Worm (Caenorhabditis elegans) whole organism, young adult: ENCODE data around the gene dpy-26.

Experiments
- B0336.3 ChIP-seq: fragments of 200-800 bp; sonication (Bioruptor generic); IDR thresholded peaks from 2 replicates; pipeline ENCODE4 v1.3.6; 2022; ENCODE audit warnings: missing genetic modification characterization, missing compliant biosample characterization
- F39B2.1 ChIP-seq: fragments of 200-800 bp; sonication (Bioruptor generic); IDR thresholded peaks from 2 replicates; pipeline ENCODE4 v1.3.6; 2022; ENCODE audit warnings: missing genetic modification reagents, missing genetic modification characterization, missing compliant biosample characterization
- F49E8.2 ChIP-seq: sonication (generic microtip); optimal IDR thresholded peaks from 3 replicates; lab custom pipeline; 2017; ENCODE audit warnings: missing genetic modification characterization, mild to moderate bottlenecking, missing compliant biosample characterization, antibody characterized with exemption, moderate library complexity; ENCODE audit not compliant: insufficient read depth
- F55B11.4 ChIP-seq: sonication (generic microtip); optimal IDR thresholded peaks from 2 replicates; lab custom pipeline; 2016; ENCODE audit warnings: missing compliant biosample characterization, missing genetic modification characterization, borderline replicate concordance; ENCODE audit not compliant: insufficient read depth
- F57A8.1 ChIP-seq: fragments of 200-800 bp; sonication (Bioruptor generic); optimal IDR thresholded peaks from 2 replicates; lab custom pipeline; 2018; ENCODE audit warnings: mild to moderate bottlenecking, missing genetic modification characterization, moderate library complexity, missing compliant biosample characterization
- Y53G8AR.9 ChIP-seq: fragments of 200-800 bp; sonication (Bioruptor generic); conservative IDR thresholded peaks from 2 replicates; pipeline ENCODE4 v1.3.6; 2022; ENCODE audit warnings: missing genetic modification reagents, missing genetic modification characterization, missing compliant biosample characterization
- Y56A3A.18 ChIP-seq: fragments of 200-800 bp; sonication (Bioruptor generic); IDR thresholded peaks from 2 replicates; pipeline ENCODE4 v1.3.6; 2022; ENCODE audit warnings: missing genetic modification reagents, missing genetic modification characterization, missing compliant biosample characterization
- Y95B8A.8 ChIP-seq: fragments of 200-800 bp; sonication (Bioruptor generic); IDR thresholded peaks from 2 replicates; pipeline ENCODE4 v1.3.6; 2022; ENCODE audit warnings: missing genetic modification reagents, missing genetic modification characterization, missing compliant biosample characterization
- ZK185.1 ChIP-seq: sonication (generic microtip); optimal IDR thresholded peaks from 2 replicates; lab custom pipeline; 2016; ENCODE audit warnings: mild to moderate bottlenecking, missing genetic modification characterization, missing compliant biosample characterization; ENCODE audit not compliant: poor library complexity, severe bottlenecking
- akir-1 ChIP-seq: fragments of 200-800 bp; sonication (Bioruptor generic); optimal IDR thresholded peaks from 2 replicates; lab custom pipeline; 2018; ENCODE audit warnings: mild to moderate bottlenecking, missing genetic modification characterization, moderate library complexity, missing compliant biosample characterization
- atf-7 ChIP-seq: sonication (generic microtip); optimal IDR thresholded peaks from 2 replicates; lab custom pipeline; 2017; ENCODE audit warnings: mild to moderate bottlenecking, missing genetic modification characterization, missing compliant biosample characterization
- bed-1 ChIP-seq: fragments of 200-800 bp; sonication (Bioruptor generic); IDR thresholded peaks from 2 replicates; pipeline ENCODE4 v1.3.6; 2022; ENCODE audit warnings: missing genetic modification reagents, missing genetic modification characterization, missing compliant biosample characterization
- bed-2 ChIP-seq: fragments of 200-800 bp; sonication (Bioruptor generic); IDR thresholded peaks from 2 replicates; pipeline ENCODE4 v1.3.6; 2022; ENCODE audit warnings: missing genetic modification reagents, missing genetic modification characterization, missing compliant biosample characterization
- cebp-1 ChIP-seq, 2 experiments: fragments of 200-800 bp in 1 of 2; sonication (Bioruptor generic) in 1 of 2; sonication (generic microtip) in 1 of 2; IDR thresholded peaks in 1 of 2; optimal IDR thresholded peaks in 1 of 2; 2 replicates each; pipeline versions ENCODE4 v1.3.6 to Lab custom; 2017 to 2022; ENCODE audit warnings: missing compliant biosample characterization in 2 of 2, missing genetic modification characterization in 2 of 2, mild to moderate bottlenecking in 1 of 2, missing genetic modification reagents in 1 of 2, moderate library complexity in 1 of 2
- cebp-2 ChIP-seq: fragments of 200-800 bp; sonication (Bioruptor generic); IDR thresholded peaks from 2 replicates; pipeline ENCODE4 v1.3.6; 2022; ENCODE audit warnings: missing genetic modification characterization, missing compliant biosample characterization
- ceh-40 ChIP-seq: fragments of 200-800 bp; sonication (Bioruptor generic); IDR thresholded peaks from 2 replicates; pipeline ENCODE4 v1.3.6; 2022; ENCODE audit warnings: missing genetic modification characterization, missing compliant biosample characterization
- ceh-58 ChIP-seq: fragments of 200-800 bp; sonication (Bioruptor generic); IDR thresholded peaks from 2 replicates; pipeline ENCODE4 v1.3.6; 2022; ENCODE audit warnings: missing genetic modification characterization, missing compliant biosample characterization
- ceh-79 ChIP-seq: sonication (generic microtip); optimal IDR thresholded peaks from 2 replicates; lab custom pipeline; 2017; ENCODE audit warnings: mild to moderate bottlenecking, missing genetic modification characterization, missing compliant biosample characterization
- die-1 ChIP-seq: sonication (generic microtip); optimal IDR thresholded peaks from 2 replicates; lab custom pipeline; 2016; ENCODE audit warnings: missing genotype, mild to moderate bottlenecking, missing genetic modification characterization, missing compliant biosample characterization
- efl-1 ChIP-seq: fragments of 150-350 bp; optimal IDR thresholded peaks from 2 replicates; lab custom pipeline; 2014; ENCODE audit warnings: missing biosample characterization, missing genetic modification reagents, missing genetic modification characterization
- egrh-3 ChIP-seq: fragments of 200-800 bp; sonication (Bioruptor generic); IDR thresholded peaks from 2 replicates; pipeline ENCODE4 v1.3.6; 2022; ENCODE audit warnings: missing genetic modification reagents, missing genetic modification characterization, missing compliant biosample characterization
- gei-17 ChIP-seq: fragments of 200-800 bp; sonication (Bioruptor generic); optimal IDR thresholded peaks from 2 replicates; lab custom pipeline; 2018; ENCODE audit warnings: mild to moderate bottlenecking, missing genetic modification characterization, missing compliant biosample characterization
- hlh-26 ChIP-seq: fragments of 200-800 bp; sonication (Bioruptor generic); conservative IDR thresholded peaks from 2 replicates; pipeline ENCODE4 v1.3.6; 2022; ENCODE audit warnings: missing genetic modification reagents, missing genetic modification characterization, missing compliant biosample characterization
- hmg-20 ChIP-seq: fragments of 200-800 bp; sonication (Bioruptor generic); IDR thresholded peaks from 2 replicates; pipeline ENCODE4 v1.3.6; 2022; ENCODE audit warnings: missing genetic modification reagents, missing genetic modification characterization, missing compliant biosample characterization
- hrde-1 ChIP-seq: sonication (generic microtip); optimal IDR thresholded peaks from 2 replicates; lab custom pipeline; 2016; ENCODE audit warnings: missing genetic modification characterization, mild to moderate bottlenecking, missing compliant biosample characterization, moderate library complexity, missing genotype, missing genetic modification reagents, borderline replicate concordance
- let-526 ChIP-seq: fragments of 200-800 bp; sonication (Bioruptor generic); IDR thresholded peaks from 2 replicates; pipeline ENCODE4 v1.3.6; 2022; ENCODE audit warnings: missing genetic modification reagents, missing genetic modification characterization, missing compliant biosample characterization
- lin-40 ChIP-seq: sonication (generic microtip); optimal IDR thresholded peaks from 2 replicates; lab custom pipeline; 2016; ENCODE audit warnings: missing genetic modification characterization, mild to moderate bottlenecking, missing compliant biosample characterization, missing genotype, missing genetic modification reagents
- lin-54 ChIP-seq: fragments of 200-800 bp; sonication (Bioruptor generic); optimal IDR thresholded peaks from 2 replicates; lab custom pipeline; 2018; ENCODE audit warnings: mild to moderate bottlenecking, missing genetic modification characterization, missing compliant biosample characterization
- lir-1 ChIP-seq: fragments of 200-800 bp; sonication (Bioruptor generic); conservative IDR thresholded peaks from 2 replicates; pipeline ENCODE4 v1.3.6; 2022; ENCODE audit warnings: missing genetic modification reagents, missing genetic modification characterization, missing compliant biosample characterization
- mcd-1 ChIP-seq: fragments of 200-800 bp; sonication (Bioruptor generic); IDR thresholded peaks from 2 replicates; pipeline ENCODE4 v1.3.6; 2022; ENCODE audit warnings: missing genetic modification reagents, missing genetic modification characterization, missing compliant biosample characterization
- mes-4 ChIP-seq: sonication (generic microtip); optimal IDR thresholded peaks from 2 replicates; lab custom pipeline; 2016; ENCODE audit warnings: missing genotype, missing genetic modification characterization, missing compliant biosample characterization
- mxl-1 ChIP-seq: sonication (generic microtip); optimal IDR thresholded peaks from 2 replicates; lab custom pipeline; 2016; ENCODE audit warnings: missing genetic modification characterization, missing compliant biosample characterization
- nfyb-1 ChIP-seq: fragments of 200-800 bp; sonication (Bioruptor generic); IDR thresholded peaks from 2 replicates; pipeline ENCODE4 v1.3.6; 2022; ENCODE audit warnings: missing genetic modification reagents, missing genetic modification characterization, missing compliant biosample characterization
- nhr-120 ChIP-seq: fragments of 200-800 bp; sonication (Bioruptor generic); IDR thresholded peaks from 2 replicates; pipeline ENCODE4 v1.3.6; 2022; ENCODE audit warnings: missing genetic modification characterization, missing compliant biosample characterization
- nhr-179 ChIP-seq: sonication (generic microtip); optimal IDR thresholded peaks from 2 replicates; lab custom pipeline; 2016; ENCODE audit warnings: mild to moderate bottlenecking, missing genetic modification characterization, missing compliant biosample characterization
- nhr-27 ChIP-seq: fragments of 200-800 bp; sonication (Bioruptor generic); optimal IDR thresholded peaks from 2 replicates; lab custom pipeline; 2018; ENCODE audit warnings: mild to moderate bottlenecking, missing genetic modification characterization, moderate library complexity, missing compliant biosample characterization
- nhr-80 ChIP-seq: sonication (generic microtip); optimal IDR thresholded peaks from 2 replicates; lab custom pipeline; 2016; ENCODE audit warnings: missing genetic modification characterization, missing compliant biosample characterization
- repo-1 ChIP-seq: sonication (generic microtip); optimal IDR thresholded peaks from 2 replicates; lab custom pipeline; 2017; ENCODE audit warnings: mild to moderate bottlenecking, missing genetic modification characterization, missing compliant biosample characterization
- rpc-1 ChIP-seq, 2 experiments: fragments of 150-350 bp in 1 of 2; sonication (generic microtip) in 1 of 2; optimal IDR thresholded peaks; 2 replicates each; lab custom pipeline; 2014 to 2018; ENCODE audit warnings: missing biosample characterization in 1 of 2, missing genetic modification characterization in 1 of 2, missing genetic modification reagents in 1 of 2, missing genotype in 1 of 2
- sdz-38 ChIP-seq: sonication (generic microtip); optimal IDR thresholded peaks from 2 replicates; lab custom pipeline; 2016; ENCODE audit warnings: missing genotype, missing genetic modification characterization, missing compliant biosample characterization
- sptf-2 ChIP-seq: fragments of 200-800 bp; sonication (Bioruptor generic); optimal IDR thresholded peaks from 2 replicates; lab custom pipeline; 2018; ENCODE audit warnings: mild to moderate bottlenecking, missing genetic modification characterization, missing compliant biosample characterization
- tbp1 ChIP-seq: fragments of 200-800 bp; sonication (Bioruptor generic); optimal IDR thresholded peaks from 2 replicates; lab custom pipeline; 2018; ENCODE audit warnings: mild to moderate bottlenecking, missing genetic modification characterization, missing compliant biosample characterization
- tlf-1 ChIP-seq: fragments of 200-800 bp; sonication (Bioruptor generic); optimal IDR thresholded peaks from 2 replicates; lab custom pipeline; 2018; ENCODE audit warnings: mild to moderate bottlenecking, missing genetic modification characterization, missing compliant biosample characterization
- zim-3 ChIP-seq: sonication (generic microtip); optimal IDR thresholded peaks from 2 replicates; lab custom pipeline; 2017; ENCODE audit warnings: mild to moderate bottlenecking, missing genetic modification characterization, moderate library complexity, missing compliant biosample characterization
- ztf-18 ChIP-seq: sonication (generic microtip); optimal IDR thresholded peaks from 2 replicates; lab custom pipeline; 2016; ENCODE audit warnings: missing genotype, mild to moderate bottlenecking, missing genetic modification characterization, missing compliant biosample characterization
- ztf-25 ChIP-seq: fragments of 200-800 bp; sonication (Bioruptor generic); IDR thresholded peaks from 2 replicates; pipeline ENCODE4 v1.3.6; 2022; ENCODE audit warnings: missing genetic modification reagents, missing genetic modification characterization, missing compliant biosample characterization
- ztf-26 ChIP-seq: sonication (generic microtip); optimal IDR thresholded peaks from 2 replicates; lab custom pipeline; 2017; ENCODE audit warnings: missing genetic modification characterization, missing compliant biosample characterization

The dpy-26 gene

ce11 chrIV:12416629-12417404, 34.3 kb downstream of the dpy-26 start (continued):
- TF ChIP-seq let-526 (GFP tag; lab: Robert Waterston, UW): 0 out of 2 replicates have a peak, but pooled peaks have one; percentile 24
- peak; percentile 92 for TF ChIP-seq tbp1
- TF ChIP-seq ZK185.1 (tag; lab: Kevin White, UChicago): peak; percentile 43
- no peak for TF ChIP-seq bed-1
- no peak for TF ChIP-seq F57A8.1
- TF ChIP-seq nhr-80: peak; percentile 10
- no peak for TF ChIP-seq gei-17 (GFP tag; lab: Kevin White, UChicago)
- TF ChIP-seq mcd-1 (GFP tag; lab: Robert Waterston, UW): peak; percentile 40; the same call in 1 of the 2 replicates
- peak; percentile 18 for TF ChIP-seq tlf-1 (GFP tag; lab: Kevin White, UChicago)
- no peak for TF ChIP-seq Y56A3A.18 (GFP tag; lab: Robert Waterston, UW)
- no peak for TF ChIP-seq ceh-58 (GFP tag; lab: Robert Waterston, UW)
- no peak for TF ChIP-seq ztf-25 (GFP tag; lab: Robert Waterston, UW)
- TF ChIP-seq akir-1: no peak
- no peak for TF ChIP-seq lir-1 (GFP tag; lab: Robert Waterston, UW)
- no peak for TF ChIP-seq bed-2 (GFP tag; lab: Robert Waterston, UW)
- TF ChIP-seq cebp-1 (GFP tag; IDR thresholded peaks at IDR 0.05; lab: Robert Waterston, UW): no peak
- TF ChIP-seq cebp-1 (tag; optimal IDR thresholded peaks at IDR 0.05; lab: Kevin White, UChicago): peak; percentile 44
- TF ChIP-seq nhr-27 (tag; lab: Kevin White, UChicago): no peak
- no peak for TF ChIP-seq mes-4 (tag; lab: Kevin White, UChicago)
- TF ChIP-seq F39B2.1 (GFP tag; lab: Robert Waterston, UW): no peak
- no peak for TF ChIP-seq egrh-3 (GFP tag; lab: Robert Waterston, UW)
- no peak for TF ChIP-seq hmg-20 (GFP tag; lab: Robert Waterston, UW)
- no peak for TF ChIP-seq cebp-2
- no peak for TF ChIP-seq repo-1 (tag; lab: Kevin White, UChicago)
- peak; percentile 51 for TF ChIP-seq ztf-18 (tag; lab: Kevin White, UChicago)
- peak; percentile 33; the same call in 1 of the 2 replicates for TF ChIP-seq B0336.3 (GFP tag; lab: Robert Waterston, UW)
- TF ChIP-seq sdz-38 (tag; lab: Kevin White, UChicago): no peak
- TF ChIP-seq F55B11.4 (tag; lab: Kevin White, UChicago): no peak
- no peak for TF ChIP-seq hlh-26 (GFP tag; lab: Robert Waterston, UW)
- peak; percentile 13 for TF ChIP-seq lin-54 (GFP tag; lab: Kevin White, UChicago)
- TF ChIP-seq atf-7 (tag; lab: Kevin White, UChicago): peak; percentile 11
- TF ChIP-seq mxl-1 (tag; lab: Kevin White, UChicago): peak; percentile 40
- 0 out of 2 replicates have a peak, but pooled peaks have one; percentile 20 for TF ChIP-seq Y95B8A.8 (GFP tag; lab: Robert Waterston, UW)
- no peak for TF ChIP-seq lin-40 (tag; lab: Kevin White, UChicago)
- no peak for TF ChIP-seq hrde-1 (tag; lab: Kevin White, UChicago)
- TF ChIP-seq sptf-2 (GFP tag; lab: Kevin White, UChicago): no peak
- TF ChIP-seq nfyb-1 (GFP tag; lab: Robert Waterston, UW): peak; percentile 41; the same call in 1 of the 2 replicates
- peak; percentile 33 for TF ChIP-seq zim-3 (tag; lab: Kevin White, UChicago)
- TF ChIP-seq die-1 (tag; lab: Kevin White, UChicago): peak; percentile 60
- TF ChIP-seq ceh-79: no peak
- no peak for TF ChIP-seq Y53G8AR.9 (GFP tag; lab: Robert Waterston, UW)
- no peak for TF ChIP-seq nhr-179 (tag; lab: Kevin White, UChicago)
- TF ChIP-seq nhr-120 (GFP tag; lab: Robert Waterston, UW): no peak
- no peak for TF ChIP-seq ceh-40 (GFP tag; lab: Robert Waterston, UW)
- peak; percentile 40 for TF ChIP-seq F49E8.2
- TF ChIP-seq rpc-1 (optimal IDR thresholded peaks at IDR 0.05; lab: Kevin White, UChicago): peak; percentile 71
- TF ChIP-seq rpc-1 (tag; optimal IDR thresholded peaks at IDR 0.05; lab: Kevin White, UChicago): peak; percentile 80
- no peak for TF ChIP-seq efl-1
- TF ChIP-seq ztf-26 (tag; lab: Kevin White, UChicago): peak; percentile 12
